Fruit fly (Drosophila melanogaster): ENCODE results near the gene PGRP-SB1.
A peak's percentile ranks its signal among the peaks of the same experiment; 100 is the strongest.

PGRP-SB1 gene

DNA sequence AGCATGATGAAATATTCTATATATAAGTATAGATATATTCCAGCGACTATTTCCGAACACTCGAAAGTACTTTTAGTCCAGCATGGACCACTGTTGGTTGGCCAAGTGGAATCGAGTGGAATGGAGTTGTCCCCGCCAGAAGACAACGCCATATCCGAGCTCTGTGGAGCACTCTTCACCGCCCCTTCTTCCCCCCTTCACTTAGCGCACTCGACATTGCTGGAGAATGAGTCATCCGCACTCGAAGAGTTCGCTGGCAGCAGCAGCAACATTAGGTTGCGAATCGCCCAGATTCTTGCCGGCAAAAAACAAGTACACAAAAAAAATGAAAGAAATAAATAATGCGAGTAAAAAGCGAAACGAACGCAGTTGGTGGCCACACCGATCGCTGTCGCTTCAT lies 29.7 kb downstream of the PGRP-SB1 start:
- TF ChIP-seq EcR (GFP tag; optimal IDR thresholded peaks at IDR 0.05) = peak; percentile 34
- TF ChIP-seq CG9948 (tag; optimal IDR thresholded peaks at IDR 0.05) = no peak
- 0 out of 2 replicates have a peak, but pooled peaks have one; percentile 23 for TF ChIP-seq CG12605 (GFP tag; IDR thresholded peaks at IDR 0.05)

DNA sequence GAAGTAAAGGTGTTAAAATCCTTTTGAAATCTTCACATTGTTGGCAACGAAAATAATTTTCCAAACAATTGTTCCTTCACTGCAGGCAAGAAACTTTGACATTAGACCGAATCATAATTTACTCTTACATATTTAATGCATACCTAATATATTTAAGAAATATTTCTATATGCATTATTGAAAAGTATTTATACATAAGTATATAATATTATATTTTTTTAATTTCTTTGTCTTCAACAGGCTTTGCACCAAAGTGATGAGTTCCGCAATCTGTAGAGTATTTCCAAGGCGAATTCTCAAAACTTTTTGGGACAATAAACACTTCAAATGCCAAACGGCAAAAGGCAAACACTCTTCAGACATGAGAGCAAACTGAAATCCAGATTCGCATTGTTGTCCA lies 30.7 kb downstream of the PGRP-SB1 start:
- TF ChIP-seq Pif1A (GFP tag; optimal IDR thresholded peaks at IDR 0.05) (no peak), CG4496 (GFP tag; IDR thresholded peaks at IDR 0.05) (peak; percentile 23; the same call in 1 of the 3 replicates), CG10348 (GFP tag; IDR thresholded peaks at IDR 0.05) (no peak), CG12605 (GFP tag; IDR thresholded peaks at IDR 0.05) (no peak), CG14655 (GFP tag; optimal IDR thresholded peaks at IDR 0.05) (peak; percentile 35), Pif1B (GFP tag; optimal IDR thresholded peaks at IDR 0.05) (no peak), EcR (GFP tag; optimal IDR thresholded peaks at IDR 0.05) (no peak), rn (GFP tag; IDR thresholded peaks at IDR 0.05) (no peak), gl (tag; optimal IDR thresholded peaks at IDR 0.05) (no peak), fd96Ca (GFP tag; IDR thresholded peaks at IDR 0.05) (0 out of 3 replicates have a peak, but pooled peaks have one; percentile 28), CG8159 (tag; optimal IDR thresholded peaks at IDR 0.05) (peak; percentile 5), CG9948 (tag; optimal IDR thresholded peaks at IDR 0.05) (no peak), CG34367 (tag; optimal IDR thresholded peaks at IDR 0.05) (no peak), CG15710 (tag; optimal IDR thresholded peaks at IDR 0.05) (no peak), CG13204 (GFP tag; optimal IDR thresholded peaks at IDR 0.05) (no peak), CG8301 (tag; optimal IDR thresholded peaks at IDR 0.05) (peak; percentile 22), Snoo (tag; optimal IDR thresholded peaks at IDR 0.05) (no peak), D1 (tag; optimal IDR thresholded peaks at IDR 0.05) (no peak), Ets98B (GFP tag; IDR thresholded peaks at IDR 0.05) (peak; percentile 40; the same call in 1 of the 2 replicates), CG32121 (GFP tag; IDR thresholded peaks at IDR 0.05) (0 out of 2 replicates have a peak, but pooled peaks have one; percentile 39), CG17806 (tag; optimal IDR thresholded peaks at IDR 0.05) (peak; percentile 6)

DNA sequence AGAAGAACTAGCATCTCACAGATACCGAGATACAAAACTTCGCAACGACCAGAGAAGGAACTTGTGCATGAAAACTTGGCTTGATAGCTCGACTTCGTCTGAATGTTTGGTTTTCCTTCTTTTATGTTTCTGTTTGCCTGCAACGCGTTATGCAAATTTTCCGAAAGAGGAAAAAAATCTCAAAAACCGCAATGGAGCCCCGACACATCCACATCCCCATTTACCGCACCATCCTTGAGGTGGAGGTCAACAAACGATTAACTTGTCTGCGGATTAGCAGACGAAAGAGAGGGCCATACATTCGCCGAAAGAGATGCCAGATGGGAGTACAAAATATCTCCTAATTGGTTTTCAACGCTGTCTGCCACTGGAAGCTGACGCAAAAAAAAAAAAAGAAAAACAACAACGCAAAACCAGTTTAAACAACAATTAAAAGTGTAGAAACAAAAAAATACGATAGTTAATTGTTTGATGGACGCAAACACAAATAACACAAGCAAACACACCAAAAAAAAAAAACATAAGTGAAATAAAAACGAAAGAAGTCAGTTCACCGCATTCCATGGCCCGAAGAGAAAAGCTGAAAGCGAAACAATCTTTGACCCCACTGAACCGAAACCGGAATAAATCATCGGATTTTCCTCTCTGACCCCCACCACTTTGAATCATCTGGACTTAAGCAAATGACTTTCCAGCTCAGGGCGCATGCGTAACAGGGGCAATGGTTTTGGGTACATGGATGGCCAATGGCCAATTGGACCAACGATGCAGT lies 32.5 kb downstream of the PGRP-SB1 start:
- TF ChIP-seq gl (tag; optimal IDR thresholded peaks at IDR 0.05) (no peak), EcR (GFP tag; optimal IDR thresholded peaks at IDR 0.05) (peak; percentile 61)

DNA sequence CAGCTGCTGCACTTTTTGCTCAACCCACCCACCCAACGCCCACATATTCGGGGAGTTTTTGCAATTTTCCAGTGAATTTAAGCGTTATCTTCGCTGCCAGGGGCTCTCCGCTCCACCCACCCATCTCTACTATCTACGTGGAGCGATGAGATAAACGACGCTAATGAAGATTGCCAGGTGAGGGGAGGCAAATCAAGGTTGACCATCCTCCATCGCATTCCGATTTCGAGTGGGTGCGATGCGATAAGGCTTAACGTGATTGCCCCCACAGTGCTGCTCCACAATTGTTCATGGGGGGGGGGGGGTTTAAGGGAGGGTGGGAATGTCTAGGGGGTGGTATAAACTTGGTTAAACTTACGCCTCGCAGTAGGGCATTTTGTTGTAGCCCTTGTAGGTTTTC lies 33.9 kb downstream of the PGRP-SB1 start:
- TF ChIP-seq Pif1A (GFP tag; optimal IDR thresholded peaks at IDR 0.05) = no peak
- TF ChIP-seq EcR (GFP tag; optimal IDR thresholded peaks at IDR 0.05) = peak; percentile 42

dm6 chr3L:16690055-16690454 lies 37.7 kb downstream of the PGRP-SB1 start:
- TF ChIP-seq Pif1B (GFP tag; optimal IDR thresholded peaks at IDR 0.05) (no peak), CG8159 (tag; optimal IDR thresholded peaks at IDR 0.05) (no peak), Pif1A (GFP tag; optimal IDR thresholded peaks at IDR 0.05) (no peak), D1 (tag; optimal IDR thresholded peaks at IDR 0.05) (no peak), CG9948 (tag; optimal IDR thresholded peaks at IDR 0.05) (no peak), Ets98B (GFP tag; IDR thresholded peaks at IDR 0.05) (no peak), Snoo (tag; optimal IDR thresholded peaks at IDR 0.05) (no peak), CG8301 (tag; optimal IDR thresholded peaks at IDR 0.05) (no peak), CG13204 (GFP tag; optimal IDR thresholded peaks at IDR 0.05) (no peak), CG4496 (GFP tag; IDR thresholded peaks at IDR 0.05) (no peak), CG34367 (tag; optimal IDR thresholded peaks at IDR 0.05) (no peak), gl (tag; optimal IDR thresholded peaks at IDR 0.05) (no peak), CG17806 (tag; optimal IDR thresholded peaks at IDR 0.05) (no peak), fd96Ca (GFP tag; IDR thresholded peaks at IDR 0.05) (no peak), CG10348 (GFP tag; IDR thresholded peaks at IDR 0.05) (no peak), rn (GFP tag; IDR thresholded peaks at IDR 0.05) (no peak), CG14655 (GFP tag; optimal IDR thresholded peaks at IDR 0.05) (no peak), CG32121 (GFP tag; IDR thresholded peaks at IDR 0.05) (no peak), CG12605 (GFP tag; IDR thresholded peaks at IDR 0.05) (no peak), EcR (GFP tag; optimal IDR thresholded peaks at IDR 0.05) (no peak)

dm6 chr3L:16689491-16689890 lies 38.3 kb downstream of the PGRP-SB1 start:
- no peak for TF ChIP-seq CG15710 (tag; optimal IDR thresholded peaks at IDR 0.05)
- no peak for TF ChIP-seq CG4496 (GFP tag; IDR thresholded peaks at IDR 0.05)
- peak; percentile 4 for TF ChIP-seq gl (tag; optimal IDR thresholded peaks at IDR 0.05)
- no peak for TF ChIP-seq CG9948 (tag; optimal IDR thresholded peaks at IDR 0.05)
- TF ChIP-seq CG12605 (GFP tag; IDR thresholded peaks at IDR 0.05) = no peak
- TF ChIP-seq Snoo (tag; optimal IDR thresholded peaks at IDR 0.05) = no peak
- TF ChIP-seq rn (GFP tag; IDR thresholded peaks at IDR 0.05) = no peak
- TF ChIP-seq Ets98B (GFP tag; IDR thresholded peaks at IDR 0.05) = no peak; the same call in 1 of the 2 replicates
- 0 out of 3 replicates have a peak, but pooled peaks have one; percentile 13 for TF ChIP-seq fd96Ca (GFP tag; IDR thresholded peaks at IDR 0.05)
- no peak for TF ChIP-seq CG8301 (tag; optimal IDR thresholded peaks at IDR 0.05)
- no peak for TF ChIP-seq Pif1A (GFP tag; optimal IDR thresholded peaks at IDR 0.05)
- no peak for TF ChIP-seq Pif1B (GFP tag; optimal IDR thresholded peaks at IDR 0.05)
- no peak for TF ChIP-seq CG8159 (tag; optimal IDR thresholded peaks at IDR 0.05)
- TF ChIP-seq CG34367 (tag; optimal IDR thresholded peaks at IDR 0.05) = no peak
